Fruit fly (Drosophila melanogaster) whole organism, prepupa: ENCODE measurements around the gene Nse4.

Experiments used
- Blimp-1 ChIP-seq: fragments of 200-800 bp; sonication (Bioruptor generic); optimal IDR thresholded peaks from 3 replicates; lab custom pipeline; 2017; ENCODE audit warnings: missing biosample characterization, missing genetic modification characterization, mild to moderate bottlenecking, moderate library complexity, missing genetic modification reagents
- CG10669 ChIP-seq: fragments of 200-800 bp; sonication (Bioruptor generic); optimal IDR thresholded peaks from 3 replicates; lab custom pipeline; 2018; ENCODE audit warnings: missing biosample characterization, mild to moderate bottlenecking, missing genetic modification characterization, moderate library complexity
- CG11294 ChIP-seq: fragments of 200-800 bp; sonication (Bioruptor generic); IDR thresholded peaks from 2 replicates; pipeline ENCODE4 v1.3.6; 2022; ENCODE audit warnings: missing biosample characterization, missing genetic modification characterization
- CG11762 ChIP-seq: fragments of 200-800 bp; sonication (Bioruptor generic); optimal IDR thresholded peaks from 3 replicates; lab custom pipeline; 2016; ENCODE audit warnings: missing biosample characterization, missing genetic modification characterization; ENCODE audit not compliant: insufficient read depth
- CG15336 ChIP-seq: fragments of 200-800 bp; sonication (Bioruptor generic); IDR thresholded peaks from 2 replicates; pipeline ENCODE4 v1.3.6; 2022; ENCODE audit warnings: missing biosample characterization, missing genetic modification characterization
- CG1621 ChIP-seq: fragments of 200-800 bp; sonication (Bioruptor generic); optimal IDR thresholded peaks from 3 replicates; lab custom pipeline; 2018; ENCODE audit warnings: missing biosample characterization, mild to moderate bottlenecking, missing genetic modification characterization
- CG16779 ChIP-seq: fragments of 200-800 bp; sonication (Bioruptor generic); optimal IDR thresholded peaks from 3 replicates; lab custom pipeline; 2017; ENCODE audit warnings: missing biosample characterization, mild to moderate bottlenecking, missing genetic modification characterization
- CG3032 ChIP-seq: fragments of 200-800 bp; optimal IDR thresholded peaks from 2 replicates; lab custom pipeline; 2019; ENCODE audit warnings: missing biosample characterization, mild to moderate bottlenecking, missing genetic modification characterization, moderate library complexity
- CG31627 ChIP-seq: fragments of 200-800 bp; sonication (Bioruptor generic); optimal IDR thresholded peaks from 3 replicates; lab custom pipeline; 2016; ENCODE audit warnings: missing biosample characterization, missing genetic modification characterization
- CG32006 ChIP-seq: fragments of 200-800 bp; sonication (Bioruptor generic); optimal IDR thresholded peaks from 3 replicates; lab custom pipeline; 2017; ENCODE audit warnings: missing biosample characterization, mild to moderate bottlenecking, missing genetic modification characterization
- CG34406 ChIP-seq: fragments of 200-800 bp; sonication (Bioruptor generic); optimal IDR thresholded peaks from 3 replicates; lab custom pipeline; 2016; ENCODE audit warnings: missing biosample characterization, missing genetic modification characterization
- CG4318 ChIP-seq: fragments of 200-800 bp; sonication (Bioruptor generic); optimal IDR thresholded peaks from 3 replicates; lab custom pipeline; 2017; ENCODE audit warnings: missing biosample characterization, mild to moderate bottlenecking, missing genetic modification characterization
- CG6163 ChIP-seq: fragments of 200-800 bp; sonication (Bioruptor generic); IDR thresholded peaks from 3 replicates; pipeline ENCODE4 v1.3.6; 2022; ENCODE audit warnings: missing biosample characterization, missing genetic modification characterization
- CG6854 ChIP-seq: fragments of 200-800 bp; sonication (Bioruptor generic); optimal IDR thresholded peaks from 2 replicates; lab custom pipeline; 2017; ENCODE audit warnings: missing biosample characterization, mild to moderate bottlenecking, missing genetic modification characterization
- CG7368 ChIP-seq: fragments of 200-800 bp; sonication (Bioruptor generic); optimal IDR thresholded peaks from 3 replicates; lab custom pipeline; 2016; ENCODE audit warnings: missing biosample characterization, missing genetic modification characterization
- CG8119 ChIP-seq: fragments of 200-800 bp; sonication (Bioruptor generic); IDR thresholded peaks from 3 replicates; pipeline ENCODE4 v1.3.6; 2022; ENCODE audit warnings: missing biosample characterization, missing genetic modification characterization
- Eip75B ChIP-seq: fragments of 200-800 bp; sonication (Bioruptor generic); optimal IDR thresholded peaks from 3 replicates; lab custom pipeline; 2016; ENCODE audit warnings: missing biosample characterization, missing genetic modification characterization
- Eip78C ChIP-seq: fragments of 200-800 bp; sonication (Bioruptor generic); peaks from one replicate; lab custom pipeline; 2016; ENCODE audit warnings: missing biosample characterization, missing genetic modification characterization
- Eip93F ChIP-seq: fragments of 200-800 bp; sonication (Bioruptor generic); optimal IDR thresholded peaks from 2 replicates; lab custom pipeline; 2016; ENCODE audit warnings: missing biosample characterization, mild to moderate bottlenecking, missing genetic modification characterization
- Ets96B ChIP-seq: fragments of 200-800 bp; optimal IDR thresholded peaks from 2 replicates; lab custom pipeline; 2019; ENCODE audit warnings: missing biosample characterization, mild to moderate bottlenecking, missing genetic modification characterization, moderate library complexity
- Gug ChIP-seq: fragments of 200-800 bp; sonication (Bioruptor generic); IDR thresholded peaks from 2 replicates; pipeline ENCODE4 v1.3.6; 2022; ENCODE audit warnings: missing biosample characterization, missing genetic modification characterization
- Hr39 ChIP-seq: fragments of 200-800 bp; sonication (Bioruptor generic); optimal IDR thresholded peaks from 2 replicates; lab custom pipeline; 2016; ENCODE audit warnings: missing biosample characterization, missing genetic modification characterization
- Met ChIP-seq: fragments of 200-800 bp; sonication (Bioruptor generic); optimal IDR thresholded peaks from 3 replicates; lab custom pipeline; 2016; ENCODE audit warnings: missing biosample characterization, missing genetic modification characterization
- OdsH ChIP-seq: fragments of 200-800 bp; sonication (Bioruptor generic); optimal IDR thresholded peaks from 3 replicates; lab custom pipeline; 2016; ENCODE audit warnings: missing biosample characterization, missing genetic modification characterization
- achi ChIP-seq: fragments of 200-800 bp; sonication (Bioruptor generic); optimal IDR thresholded peaks from 3 replicates; lab custom pipeline; 2016; ENCODE audit warnings: missing biosample characterization, missing genetic modification characterization
- acj6 ChIP-seq: fragments of 200-800 bp; sonication (Bioruptor generic); optimal IDR thresholded peaks from 3 replicates; lab custom pipeline; 2016; ENCODE audit warnings: missing biosample characterization, missing genetic modification characterization
- cyc ChIP-seq: fragments of 200-800 bp; sonication (Bioruptor generic); optimal IDR thresholded peaks from 3 replicates; lab custom pipeline; 2016; ENCODE audit warnings: missing biosample characterization, missing genetic modification characterization
- fd59A ChIP-seq: fragments of 200-800 bp; sonication (Bioruptor generic); optimal IDR thresholded peaks from 2 replicates; lab custom pipeline; 2017; ENCODE audit warnings: missing biosample characterization, mild to moderate bottlenecking, missing genetic modification characterization, missing genetic modification reagents
- fd85E ChIP-seq: fragments of 200-800 bp; sonication (Bioruptor generic); optimal IDR thresholded peaks from 3 replicates; lab custom pipeline; 2016; ENCODE audit warnings: missing biosample characterization, missing genetic modification characterization
- lz ChIP-seq: fragments of 200-800 bp; sonication (Bioruptor generic); optimal IDR thresholded peaks from 3 replicates; lab custom pipeline; 2016; ENCODE audit warnings: missing biosample characterization, missing genetic modification characterization
- spab ChIP-seq: fragments of 200-800 bp; sonication (Bioruptor generic); optimal IDR thresholded peaks from 2 replicates; lab custom pipeline; 2017; ENCODE audit warnings: missing biosample characterization, mild to moderate bottlenecking, missing genetic modification characterization, missing genetic modification reagents
- ss ChIP-seq, 2 experiments: fragments of 200-800 bp; sonication (Bioruptor generic); optimal IDR thresholded peaks; 2 replicates in 1 of 2; 3 replicates in 1 of 2; lab custom pipeline; 2017 to 2018; ENCODE audit warnings: mild to moderate bottlenecking in 2 of 2, missing biosample characterization in 2 of 2, missing genetic modification characterization in 2 of 2, moderate library complexity in 1 of 2
- svp ChIP-seq: fragments of 200-800 bp; sonication (Bioruptor generic); peaks from one replicate; lab custom pipeline; 2016; ENCODE audit warnings: missing biosample characterization, missing genetic modification characterization
- vri ChIP-seq: fragments of 200-800 bp; sonication (Bioruptor generic); optimal IDR thresholded peaks from 3 replicates; lab custom pipeline; 2016; ENCODE audit warnings: missing biosample characterization, mild to moderate bottlenecking, missing genetic modification characterization

Gene Nse4

dm6 chr2L:10413251-10414127, 25.8 kb upstream of the Nse4 start, which contains the start of the genes CG5355 and Klp31E (continued):
- TF ChIP-seq CG34406 (GFP tag; lab: Kevin White, UChicago) (no peak), spab (no peak), CG7368 (GFP tag; lab: Kevin White, UChicago) (no peak), Eip78C (GFP tag; lab: Kevin White, UChicago) (peak; percentile 87), Hr39 (GFP tag; lab: Kevin White, UChicago) (peak; percentile 59), Eip93F (GFP tag; lab: Kevin White, UChicago) (peak; percentile 52), CG16779 (no peak), svp (no peak), Blimp-1 (GFP tag; lab: Kevin White, UChicago) (peak; percentile 43), CG6854 (peak; percentile 16), Gug (GFP tag; lab: Robert Waterston, UW) (0 out of 2 replicates have a peak, but pooled peaks have one; percentile 41), OdsH (GFP tag; lab: Kevin White, UChicago) (peak; percentile 69), CG8119 (GFP tag; lab: Robert Waterston, UW) (no peak), CG15336 (GFP tag; lab: Robert Waterston, UW) (no peak), CG32006 (GFP tag; lab: Kevin White, UChicago) (no peak)

dm6 chr2L:10418981-10419380, 20.3 kb upstream of the Nse4 start, which contains the start of gene RfC3:
Gene RfC3, plus strand, starts transcription at chr2L:10419190.
- TF ChIP-seq CG6854 (no peak), CG11762 (GFP tag; lab: Kevin White, UChicago) (no peak), Met (GFP tag; lab: Kevin White, UChicago) (no peak), Blimp-1 (GFP tag; lab: Kevin White, UChicago) (no peak), Eip75B (GFP tag; lab: Kevin White, UChicago) (no peak), CG31627 (GFP tag; lab: Kevin White, UChicago) (no peak), CG34406 (GFP tag; lab: Kevin White, UChicago) (no peak), CG6163 (GFP tag; lab: Robert Waterston, UW) (no peak), CG32006 (GFP tag; lab: Kevin White, UChicago) (no peak), lz (GFP tag; lab: Kevin White, UChicago) (no peak), svp (no peak), achi (GFP tag; lab: Kevin White, UChicago) (no peak), ss (GFP tag; optimal IDR thresholded peaks at IDR 0.05; lab: Kevin White, UChicago) (no peak), CG11294 (no peak), vri (GFP tag; lab: Kevin White, UChicago) (no peak), fd85E (GFP tag; lab: Kevin White, UChicago) (no peak), CG10669 (no peak), Eip93F (GFP tag; lab: Kevin White, UChicago) (no peak)

dm6 chr2L:10422643-10423606, 16.3 kb upstream of the Nse4 start, which contains the start of the genes pie and Wdfy2:
Gene pie, minus strand, starts transcription at chr2L:10422780.
Gene Wdfy2, plus strand, starts transcription at chr2L:10423291.
- TF ChIP-seq Ets96B (tag; lab: Kevin White, UChicago) (no peak), fd59A (GFP tag; lab: Kevin White, UChicago) (no peak), CG4318 (no peak), acj6 (GFP tag; lab: Kevin White, UChicago) (no peak), CG1621 (tag; lab: Kevin White, UChicago) (no peak), cyc (GFP tag; lab: Kevin White, UChicago) (peak; percentile 6), CG3032 (tag; lab: Kevin White, UChicago) (peak; percentile 21), CG16779 (no peak)
